Worm (Caenorhabditis elegans) whole organism, L4 larva: ENCODE results near the gene F19C7.4.

Experiments
- D1046.2 ChIP-seq: fragments of 200-800 bp; sonication (Bioruptor generic); IDR thresholded peaks from 2 replicates; pipeline ENCODE4 v1.3.6; 2022; ENCODE audit warnings: missing genetic modification characterization, missing compliant biosample characterization
- F37D6.2 ChIP-seq: sonication (generic microtip); optimal IDR thresholded peaks from 2 replicates; lab custom pipeline; 2016; ENCODE audit warnings: mild to moderate bottlenecking, missing genetic modification characterization, missing compliant biosample characterization
- F49E8.2 ChIP-seq: sonication (generic microtip); optimal IDR thresholded peaks from 2 replicates; lab custom pipeline; 2016; ENCODE audit warnings: missing compliant biosample characterization, mild to moderate bottlenecking, missing genetic modification characterization, borderline replicate concordance
- T20F7.1 ChIP-seq: fragments of 200-800 bp; sonication (Bioruptor generic); optimal IDR thresholded peaks from 2 replicates; lab custom pipeline; 2018; ENCODE audit warnings: mild to moderate bottlenecking, missing genetic modification characterization, missing compliant biosample characterization
- T26A8.4 ChIP-seq: fragments of 200-800 bp; sonication (Bioruptor generic); IDR thresholded peaks from 2 replicates; pipeline ENCODE4 v1.3.6; 2022; ENCODE audit warnings: missing genetic modification characterization, missing compliant biosample characterization
- Y75B8A.6 ChIP-seq: fragments of 200-800 bp; sonication (Bioruptor generic); IDR thresholded peaks from 2 replicates; pipeline ENCODE4 v1.3.6; 2022; ENCODE audit warnings: missing genetic modification reagents, missing genetic modification characterization, missing compliant biosample characterization
- aha-1 ChIP-seq: fragments of 150-350 bp; peaks from one replicate; lab custom pipeline; 2014; ENCODE audit warnings: missing biosample characterization, missing genetic modification characterization
- aly-2 ChIP-seq: sonication (generic microtip); optimal IDR thresholded peaks from 2 replicates; lab custom pipeline; 2018; ENCODE audit warnings: missing biosample characterization, missing genetic modification characterization
- ama-1 ChIP-seq: fragments of 150-350 bp; optimal IDR thresholded peaks from 2 replicates; lab custom pipeline; 2014; ENCODE audit warnings: inconsistent platforms, mixed read lengths
- ceh-62 ChIP-seq: sonication (generic microtip); optimal IDR thresholded peaks from 2 replicates; lab custom pipeline; 2017; ENCODE audit warnings: missing biosample characterization, missing genetic modification characterization
- ceh-82 ChIP-seq: sonication (generic microtip); optimal IDR thresholded peaks from 2 replicates; lab custom pipeline; 2017; ENCODE audit warnings: missing biosample characterization, missing genetic modification characterization
- daf-16 ChIP-seq, 3 experiments: sonication (generic microtip); optimal IDR thresholded peaks; 2 replicates each; lab custom pipeline; 2016 to 2017; ENCODE audit warnings: missing genetic modification characterization in 3 of 3, missing genetic modification reagents in 3 of 3, mild to moderate bottlenecking in 2 of 3, missing compliant biosample characterization in 2 of 3, missing biosample characterization in 1 of 3, moderate library complexity in 1 of 3
- dmd-6 ChIP-seq: fragments of 200-800 bp; sonication (Bioruptor generic); IDR thresholded peaks from 2 replicates; pipeline ENCODE4 v1.3.6; 2022; ENCODE audit warnings: missing genetic modification reagents, missing genetic modification characterization, missing compliant biosample characterization
- duxl-1 ChIP-seq: sonication (generic microtip); optimal IDR thresholded peaks from 2 replicates; lab custom pipeline; 2016; ENCODE audit warnings: mild to moderate bottlenecking, missing genetic modification characterization, moderate library complexity, missing compliant biosample characterization; ENCODE audit not compliant: poor library complexity
- dve-1 ChIP-seq: sonication (generic microtip); optimal IDR thresholded peaks from 2 replicates; lab custom pipeline; 2017; ENCODE audit warnings: antibody characterized with exemption, mild to moderate bottlenecking, missing genetic modification characterization, missing compliant biosample characterization; ENCODE audit not compliant: insufficient read depth
- egl-43 ChIP-seq: fragments of 200-800 bp; sonication (Bioruptor generic); IDR thresholded peaks from 2 replicates; pipeline ENCODE4 v1.3.6; 2022; ENCODE audit warnings: missing genetic modification reagents, missing genetic modification characterization, missing compliant biosample characterization
- fkh-10 ChIP-seq: fragments of 150-350 bp; optimal IDR thresholded peaks from 2 replicates; lab custom pipeline; 2014; ENCODE audit warnings: missing biosample characterization, missing genetic modification reagents, missing genetic modification characterization
- fos-1 ChIP-seq: fragments of 150-350 bp; optimal IDR thresholded peaks from 2 replicates; lab custom pipeline; 2014; ENCODE audit warnings: missing biosample characterization, missing genetic modification characterization
- gei-8 ChIP-seq: fragments of 200-800 bp; sonication (Bioruptor generic); optimal IDR thresholded peaks from 2 replicates; lab custom pipeline; 2018; ENCODE audit warnings: mild to moderate bottlenecking, missing genetic modification characterization, missing compliant biosample characterization
- hif-1 ChIP-seq, 2 experiments: sonication (generic microtip); optimal IDR thresholded peaks; 2 replicates each; lab custom pipeline; 2016 to 2017; ENCODE audit warnings: missing compliant biosample characterization in 2 of 2, missing genetic modification characterization in 2 of 2, missing genetic modification reagents in 2 of 2, missing genotype in 2 of 2, mild to moderate bottlenecking in 1 of 2
- hlh-11 ChIP-seq: fragments of 200-800 bp; sonication (Bioruptor generic); optimal IDR thresholded peaks from 2 replicates; lab custom pipeline; 2018; ENCODE audit warnings: mild to moderate bottlenecking, missing genetic modification characterization, missing compliant biosample characterization
- lin-1 ChIP-seq: fragments of 200-800 bp; sonication (Bioruptor generic); IDR thresholded peaks from 2 replicates; pipeline ENCODE4 v1.3.6; 2022; ENCODE audit warnings: missing genetic modification reagents, missing genetic modification characterization, missing compliant biosample characterization
- lin-15B ChIP-seq: fragments of 150-350 bp; sonication (generic microtip); optimal IDR thresholded peaks from 3 replicates; lab custom pipeline; 2014; ENCODE audit warnings: missing biosample characterization, missing genetic modification characterization
- lin-29 ChIP-seq: fragments of 200-800 bp; sonication (Bioruptor generic); IDR thresholded peaks from 2 replicates; pipeline ENCODE4 v1.3.6; 2022; ENCODE audit warnings: missing genetic modification reagents, missing genetic modification characterization, missing compliant biosample characterization
- lin-38 ChIP-seq: fragments of 200-800 bp; sonication (Bioruptor generic); IDR thresholded peaks from 2 replicates; pipeline ENCODE4 v1.3.6; 2022; ENCODE audit warnings: missing genetic modification reagents, missing genetic modification characterization, missing compliant biosample characterization
- lin-39 ChIP-seq: fragments of 150-350 bp; optimal IDR thresholded peaks from 2 replicates; lab custom pipeline; 2014; ENCODE audit warnings: missing biosample characterization, missing genetic modification reagents, missing genetic modification characterization
- madf-5 ChIP-seq, 2 experiments: fragments of 200-800 bp; sonication (Bioruptor generic); IDR thresholded peaks; 2 replicates each; pipeline ENCODE4 v1.3.6; 2022; ENCODE audit warnings: missing compliant biosample characterization in 2 of 2, missing genetic modification characterization in 2 of 2
- mdl-1 ChIP-seq, 2 experiments: fragments of 150-350 bp in 1 of 2; sonication (generic microtip) in 1 of 2; optimal IDR thresholded peaks; 2 replicates each; lab custom pipeline; 2014 to 2017; ENCODE audit warnings: missing biosample characterization in 2 of 2, missing genetic modification characterization in 2 of 2
- mes-2 ChIP-seq: sonication (generic microtip); optimal IDR thresholded peaks from 2 replicates; lab custom pipeline; 2016; ENCODE audit warnings: missing genotype, mild to moderate bottlenecking, missing genetic modification characterization, missing compliant biosample characterization; ENCODE audit not compliant: poor library complexity, severe bottlenecking
- nhr-10 ChIP-seq: fragments of 150-350 bp; optimal IDR thresholded peaks from 2 replicates; lab custom pipeline; 2014; ENCODE audit warnings: missing biosample characterization, missing genetic modification characterization
- nhr-102 ChIP-seq: sonication (generic microtip); optimal IDR thresholded peaks from 2 replicates; lab custom pipeline; 2016; ENCODE audit warnings: mild to moderate bottlenecking, missing genetic modification characterization, moderate library complexity, missing compliant biosample characterization
- nhr-111 ChIP-seq: fragments of 200-800 bp; sonication (Bioruptor generic); optimal IDR thresholded peaks from 2 replicates; lab custom pipeline; 2018; ENCODE audit warnings: mild to moderate bottlenecking, missing genetic modification characterization, missing compliant biosample characterization
- nhr-41 ChIP-seq: fragments of 200-800 bp; sonication (Bioruptor generic); IDR thresholded peaks from 2 replicates; pipeline ENCODE4 v1.3.6; 2022; ENCODE audit warnings: missing genetic modification reagents, missing genetic modification characterization, missing compliant biosample characterization
- nhr-42 ChIP-seq: fragments of 200-800 bp; sonication (Bioruptor generic); IDR thresholded peaks from 2 replicates; pipeline ENCODE4 v1.3.6; 2022; ENCODE audit warnings: missing genetic modification characterization, missing compliant biosample characterization
- nhr-6 ChIP-seq: fragments of 150-350 bp; optimal IDR thresholded peaks from 2 replicates; lab custom pipeline; 2014; ENCODE audit warnings: missing biosample characterization, missing genetic modification characterization
- nhr-77 ChIP-seq: fragments of 150-350 bp; optimal IDR thresholded peaks from 2 replicates; lab custom pipeline; 2014; ENCODE audit warnings: missing biosample characterization, missing genetic modification characterization
- php-3 ChIP-seq: fragments of 200-800 bp; sonication (Bioruptor generic); IDR thresholded peaks from 2 replicates; pipeline ENCODE4 v1.3.6; 2022; ENCODE audit warnings: missing genetic modification reagents, missing genetic modification characterization, missing compliant biosample characterization
- snpc-1.2 ChIP-seq: fragments of 200-800 bp; sonication (Bioruptor generic); IDR thresholded peaks from 2 replicates; pipeline ENCODE4 v1.3.6; 2022; ENCODE audit warnings: missing genetic modification reagents, missing genetic modification characterization, missing compliant biosample characterization
- snpc-4 ChIP-seq: fragments of 150-350 bp; optimal IDR thresholded peaks from 2 replicates; lab custom pipeline; 2014; ENCODE audit warnings: missing biosample characterization, missing genetic modification characterization
- spr-3 ChIP-seq: fragments of 200-800 bp; sonication (Bioruptor generic); optimal IDR thresholded peaks from 2 replicates; lab custom pipeline; 2018; ENCODE audit warnings: mild to moderate bottlenecking, missing genetic modification characterization, missing compliant biosample characterization
- tag-97 ChIP-seq: fragments of 200-800 bp; sonication (Bioruptor generic); IDR thresholded peaks from 2 replicates; pipeline ENCODE4 v1.3.6; 2022; ENCODE audit warnings: missing genetic modification characterization, missing compliant biosample characterization
- unc-62 ChIP-seq, 3 experiments: fragments of 150-350 bp in 1 of 3; sonication (generic microtip); optimal IDR thresholded peaks in 2 of 3; peaks in 1 of 3; 1 replicate in 1 of 3; 2 replicates in 2 of 3; lab custom pipeline; 2014 to 2017; ENCODE audit warnings: missing biosample characterization in 3 of 3, missing genetic modification characterization in 3 of 3, missing genetic modification reagents in 3 of 3, missing genotype in 1 of 3
- vab-7 ChIP-seq: fragments of 200-800 bp; sonication (Bioruptor generic); IDR thresholded peaks from 2 replicates; pipeline ENCODE4 v1.3.6; 2022; ENCODE audit warnings: missing genetic modification reagents, missing genetic modification characterization, missing compliant biosample characterization
- zfp-3 ChIP-seq: fragments of 200-800 bp; sonication (Bioruptor generic); conservative IDR thresholded peaks from 2 replicates; pipeline ENCODE4 v1.3.6; 2022; ENCODE audit warnings: missing genetic modification reagents, missing genetic modification characterization, missing compliant biosample characterization

The F19C7.4 gene

DNA sequence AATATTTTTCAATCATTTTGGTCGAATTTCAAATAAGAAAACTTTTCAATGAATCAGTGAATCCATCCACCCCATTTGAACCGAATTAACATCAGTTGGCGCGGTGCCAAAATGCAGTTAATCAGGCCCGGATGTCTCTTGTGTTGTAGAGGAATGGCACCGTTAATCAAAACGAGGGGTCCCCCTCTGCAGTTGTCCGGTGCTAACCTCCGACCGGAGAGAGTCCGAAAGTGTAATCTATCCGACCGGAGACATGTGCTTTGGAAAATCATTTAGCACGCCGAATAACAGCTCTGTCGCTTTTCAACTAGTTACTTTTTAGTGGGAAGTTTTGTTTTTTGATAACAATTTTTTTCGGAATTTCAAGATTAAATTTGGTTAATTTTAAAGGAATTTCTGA is 42.6 kb downstream of the F19C7.4 start:
- TF ChIP-seq nhr-42 (no peak), aha-1 (tag; lab: Kevin White, UChicago) (peak; percentile 41)

ce11 chrIV:4647385-4647784 is 44.7 kb downstream of the F19C7.4 start, which contains the start of gene F29B9.8:
TSS of gene F29B9.8 (plus strand) at chrIV:4647685.
- TF ChIP-seq T20F7.1 (GFP tag; lab: Kevin White, UChicago): no peak
- TF ChIP-seq spr-3 (GFP tag; lab: Kevin White, UChicago): no peak
- TF ChIP-seq T26A8.4 (GFP tag; lab: Robert Waterston, UW): no peak
- TF ChIP-seq aly-2 (tag; lab: Kevin White, UChicago): no peak
- TF ChIP-seq lin-29 (GFP tag; lab: Robert Waterston, UW): no peak
- no peak for TF ChIP-seq ceh-82 (tag; lab: Kevin White, UChicago)
- TF ChIP-seq madf-5 (GFP tag; IDR thresholded peaks at IDR 0.05; lab: Robert Waterston, UW): no peak
- no peak for TF ChIP-seq D1046.2 (GFP tag; lab: Robert Waterston, UW)
- TF ChIP-seq daf-16 (GFP tag; optimal IDR thresholded peaks at IDR 0.05; lab: Kevin White, UChicago): no peak
- TF ChIP-seq daf-16 (tag; optimal IDR thresholded peaks at IDR 0.05; lab: Kevin White, UChicago): no peak
- no peak for TF ChIP-seq vab-7 (GFP tag; lab: Robert Waterston, UW)
- TF ChIP-seq nhr-41 (GFP tag; lab: Robert Waterston, UW): no peak
- TF ChIP-seq snpc-4: no peak
- no peak for TF ChIP-seq fos-1
- no peak for TF ChIP-seq lin-1 (GFP tag; lab: Robert Waterston, UW)
- TF ChIP-seq F37D6.2 (tag; lab: Kevin White, UChicago): no peak
- TF ChIP-seq, all 104 proteins: peak for 0

- TF ChIP-seq unc-62 (GFP tag; optimal IDR thresholded peaks at IDR 0.05 in 1 of 2; lab: Kevin White, UChicago) (peak in 1 of 2 experiments; percentile 11), unc-62 (tag; optimal IDR thresholded peaks at IDR 0.05; lab: Kevin White, UChicago) (no peak), ceh-82 (tag; lab: Kevin White, UChicago) (no peak)
Measured at ce11 chrIV:4649460-4649859, 46.8 kb downstream of the F19C7.4 start, which contains the start of gene F29B9.7. TSS of gene F29B9.7 (plus strand) at chrIV:4649760.

DNA sequence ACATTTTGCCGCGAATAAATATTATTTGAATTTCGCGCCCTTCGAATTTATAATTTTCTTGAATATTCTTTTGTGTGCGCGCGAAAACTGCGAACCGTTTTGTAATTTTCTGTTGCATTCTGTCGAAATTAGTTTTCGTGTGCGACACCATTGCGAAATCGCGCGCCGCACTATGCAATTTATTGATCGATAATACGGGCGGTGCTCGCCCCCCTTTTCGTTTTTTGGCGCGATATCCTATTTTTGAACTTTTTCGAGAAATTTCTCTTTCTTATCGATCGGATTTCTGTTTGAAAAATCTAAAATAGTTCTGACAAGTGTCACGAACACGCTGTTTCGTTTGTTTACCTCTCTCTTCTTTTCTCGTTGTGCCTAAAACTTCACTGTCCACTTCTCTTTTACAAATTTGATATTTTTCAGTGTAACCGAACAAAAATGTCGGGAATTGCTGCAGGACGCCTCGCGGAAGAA is 48.0 kb downstream of the F19C7.4 start, which contains the start of gene ubc-9:
Gene ubc-9, plus strand, starts transcription at position 421 of the 471 bp plus-strand sequence.
- no peak for TF ChIP-seq lin-15B (tag; lab: Kevin White, UChicago)
- TF ChIP-seq daf-16 (GFP tag; optimal IDR thresholded peaks at IDR 0.05; lab: Kevin White, UChicago): no peak
- TF ChIP-seq daf-16 (tag; optimal IDR thresholded peaks at IDR 0.05; lab: Kevin White, UChicago): peak; percentile 44
- peak; percentile 1 for TF ChIP-seq nhr-6 (tag; lab: Kevin White, UChicago)
- peak; percentile 74 for TF ChIP-seq hlh-11 (tag; lab: Kevin White, UChicago)
- no peak for TF ChIP-seq lin-39 (tag; lab: Kevin White, UChicago)
- TF ChIP-seq ama-1: no peak
- peak; percentile 51 for TF ChIP-seq dmd-6 (GFP tag; lab: Robert Waterston, UW)
- no peak for TF ChIP-seq zfp-3
- no peak for TF ChIP-seq mdl-1 (tag; optimal IDR thresholded peaks at IDR 0.05; lab: Kevin White, UChicago)
- no peak for TF ChIP-seq php-3 (GFP tag; lab: Robert Waterston, UW)
- TF ChIP-seq nhr-102: peak; percentile 40
- no peak for TF ChIP-seq tag-97 (GFP tag; lab: Robert Waterston, UW)
- 0 out of 2 replicates have a peak, but pooled peaks have one; percentile 31 for TF ChIP-seq vab-7 (GFP tag; lab: Robert Waterston, UW)
- no peak for TF ChIP-seq snpc-1.2 (GFP tag; lab: Robert Waterston, UW)
- TF ChIP-seq nhr-10: no peak
- peak; percentile 31 for TF ChIP-seq duxl-1
- TF ChIP-seq dve-1 (tag; lab: Kevin White, UChicago): peak; percentile 71
- no peak for TF ChIP-seq nhr-111
- TF ChIP-seq nhr-77 (tag; lab: Kevin White, UChicago): peak; percentile 47
- TF ChIP-seq ceh-62 (tag; lab: Kevin White, UChicago): no peak
- no peak for TF ChIP-seq Y75B8A.6 (GFP tag; lab: Robert Waterston, UW)
- TF ChIP-seq aha-1 (tag; lab: Kevin White, UChicago): peak; percentile 96
- no peak for TF ChIP-seq gei-8 (GFP tag; lab: Kevin White, UChicago)
- peak; percentile 90 for TF ChIP-seq mes-2
- TF ChIP-seq F49E8.2 (tag; lab: Kevin White, UChicago): peak; percentile 35
- peak; percentile 56; the same call in 1 of the 2 replicates for TF ChIP-seq egl-43
- peak; percentile 83 for TF ChIP-seq lin-38
- TF ChIP-seq hif-1 (tag; optimal IDR thresholded peaks at IDR 0.05; lab: Kevin White, UChicago): peak in 1 of 2 experiments; percentile 75
- TF ChIP-seq fkh-10 (GFP tag; lab: Kevin White, UChicago): peak; percentile 20
